Worm (Caenorhabditis elegans) whole organism, L4/young adult: ENCODE results near the gene sel-11.

Experiments
- W03F9.2 ChIP-seq: fragments of 150-350 bp; optimal IDR thresholded peaks from 2 replicates; lab custom pipeline; 2014; ENCODE audit warnings: missing biosample characterization, missing genetic modification characterization
- him-1 ChIP-seq: sonication (generic microtip); optimal IDR thresholded peaks from 2 replicates; lab custom pipeline; 2016; ENCODE audit warnings: missing genotype, missing genetic modification reagents, missing genetic modification characterization, missing compliant biosample characterization

- TF ChIP-seq him-1 (tag; lab: Kevin White, UChicago), result no peak
- TF ChIP-seq W03F9.2 (tag; lab: Kevin White, UChicago), result no peak
Observed at ce11 chrV:11732049-11732448, 35.1 kb upstream of the sel-11 start.
